Fruit fly (Drosophila melanogaster) whole organism, embryonic: ENCODE measurements around the gene Elp5.
A peak's percentile ranks its signal among the peaks of the same experiment; 100 is the strongest.

Source experiments
- B-H2 ChIP-seq: fragments of 200-800 bp; sonication (Bioruptor generic); optimal IDR thresholded peaks from 2 replicates; lab custom pipeline; 2018; ENCODE audit warnings: missing biosample characterization, mild to moderate bottlenecking, missing genetic modification characterization
- C15 ChIP-seq: fragments of 200-800 bp; sonication (Bioruptor generic); IDR thresholded peaks from 3 replicates; pipeline ENCODE4 v1.3.6; 2022; ENCODE audit warnings: missing biosample characterization, missing genetic modification characterization
- CG10979 ChIP-seq: fragments of 200-800 bp; sonication (Bioruptor generic); optimal IDR thresholded peaks from 2 replicates; lab custom pipeline; 2018; ENCODE audit warnings: missing biosample characterization, mild to moderate bottlenecking, missing genetic modification characterization, moderate library complexity
- CG11696 ChIP-seq: fragments of 200-800 bp; sonication (Bioruptor generic); IDR thresholded peaks from 2 replicates; pipeline ENCODE4 v1.3.6; 2022; ENCODE audit warnings: missing biosample characterization, missing genetic modification characterization
- CG12071 ChIP-seq: fragments of 200-800 bp; sonication (Bioruptor generic); optimal IDR thresholded peaks from 3 replicates; lab custom pipeline; 2018; ENCODE audit warnings: missing biosample characterization, mild to moderate bottlenecking, missing genetic modification characterization
- CG12155 ChIP-seq: fragments of 200-800 bp; sonication (Bioruptor generic); optimal IDR thresholded peaks from 3 replicates; lab custom pipeline; 2016; ENCODE audit warnings: missing biosample characterization, missing genetic modification characterization
- CG13287 ChIP-seq: fragments of 200-800 bp; sonication (Bioruptor generic); IDR thresholded peaks from 2 replicates; pipeline ENCODE4 v1.3.6; 2022; ENCODE audit warnings: missing biosample characterization, missing genetic modification characterization; ENCODE audit not compliant: partially characterized antibody
- CG1529 ChIP-seq: fragments of 200-800 bp; sonication (Bioruptor generic); optimal IDR thresholded peaks from 3 replicates; lab custom pipeline; 2018; ENCODE audit warnings: missing biosample characterization, missing genetic modification characterization
- CG16813 ChIP-seq: fragments of 200-800 bp; sonication (Bioruptor generic); IDR thresholded peaks from 3 replicates; pipeline ENCODE4 v1.3.6; 2022; ENCODE audit warnings: missing biosample characterization, missing genetic modification characterization; ENCODE audit not compliant: partially characterized antibody
- CG17385 ChIP-seq: fragments of 200-800 bp; sonication (Bioruptor generic); optimal IDR thresholded peaks from 3 replicates; lab custom pipeline; 2018; ENCODE audit warnings: missing biosample characterization, mild to moderate bottlenecking, missing genetic modification characterization
- CG34376 ChIP-seq: fragments of 200-800 bp; sonication (Bioruptor generic); optimal IDR thresholded peaks from 2 replicates; lab custom pipeline; 2018; ENCODE audit warnings: missing biosample characterization, mild to moderate bottlenecking, missing genetic modification characterization
- CG4282 ChIP-seq: fragments of 200-800 bp; sonication (Bioruptor generic); optimal IDR thresholded peaks from 2 replicates; lab custom pipeline; 2016; ENCODE audit warnings: missing biosample characterization, missing genetic modification characterization
- CG4360 ChIP-seq: fragments of 200-800 bp; sonication (Bioruptor generic); IDR thresholded peaks from 2 replicates; pipeline ENCODE4 v1.3.6; 2022; ENCODE audit warnings: missing biosample characterization, missing genetic modification characterization
- CG6689 ChIP-seq: fragments of 200-800 bp; sonication (Bioruptor generic); IDR thresholded peaks from 2 replicates; pipeline ENCODE4 v1.3.6; 2022; ENCODE audit warnings: missing biosample characterization, missing genetic modification characterization
- CG7556 ChIP-seq: fragments of 200-800 bp; sonication (Bioruptor generic); optimal IDR thresholded peaks from 2 replicates; lab custom pipeline; 2017; ENCODE audit warnings: missing biosample characterization, mild to moderate bottlenecking, missing genetic modification characterization
- CG7928 ChIP-seq: fragments of 200-800 bp; sonication (Bioruptor generic); optimal IDR thresholded peaks from 2 replicates; lab custom pipeline; 2017; ENCODE audit warnings: missing biosample characterization, mild to moderate bottlenecking, missing genetic modification characterization
- Hr78 ChIP-seq, 2 experiments: fragments of 200-800 bp in 1 of 2; fragments of >200 bp in 1 of 2; sonication (Bioruptor generic) in 1 of 2; optimal IDR thresholded peaks; 2 replicates each; lab custom pipeline; 2017 to 2019; ENCODE audit warnings: missing biosample characterization in 2 of 2, missing genetic modification characterization in 2 of 2, mild to moderate bottlenecking in 1 of 2, moderate library complexity in 1 of 2
- MBD-R2 ChIP-seq: fragments of 200-800 bp; sonication (Bioruptor generic); IDR thresholded peaks from 2 replicates; pipeline ENCODE4 v1.3.6; 2022; ENCODE audit warnings: missing biosample characterization, missing genetic modification characterization
- MTF-1 ChIP-seq: fragments of 200-800 bp; sonication (Bioruptor generic); optimal IDR thresholded peaks from 2 replicates; lab custom pipeline; 2018; ENCODE audit warnings: missing biosample characterization, mild to moderate bottlenecking, missing genetic modification characterization, borderline replicate concordance
- Med ChIP-seq: fragments of 200-800 bp; sonication (Bioruptor generic); peaks from one replicate; lab custom pipeline; 2016; ENCODE audit warnings: missing biosample characterization, missing genetic modification characterization, mild to moderate bottlenecking, inconsistent platforms, moderate library complexity
- Meics ChIP-seq: fragments of 200-800 bp; sonication (Bioruptor generic); optimal IDR thresholded peaks from 2 replicates; lab custom pipeline; 2017; ENCODE audit warnings: missing biosample characterization, mild to moderate bottlenecking, missing genetic modification characterization
- NFAT ChIP-seq: fragments of 200-800 bp; sonication (Bioruptor generic); IDR thresholded peaks from 2 replicates; pipeline ENCODE4 v1.3.6; 2022; ENCODE audit warnings: missing biosample characterization, missing genetic modification characterization
- Oaz ChIP-seq: fragments of 200-800 bp; sonication (Bioruptor generic); IDR thresholded peaks from 2 replicates; pipeline ENCODE4 v1.3.6; 2022; ENCODE audit warnings: missing biosample characterization, missing genetic modification characterization
- Sry-β ChIP-seq: fragments of 200-800 bp; sonication (Bioruptor generic); optimal IDR thresholded peaks from 2 replicates; lab custom pipeline; 2018; ENCODE audit warnings: missing biosample characterization, mild to moderate bottlenecking, missing genetic modification characterization, moderate library complexity
- Sry-δ ChIP-seq: fragments of 200-800 bp; sonication (Bioruptor generic); optimal IDR thresholded peaks from 2 replicates; lab custom pipeline; 2016; ENCODE audit warnings: missing biosample characterization, missing genetic modification characterization
- Tbp ChIP-seq: fragments of >200 bp; optimal IDR thresholded peaks from 2 replicates; lab custom pipeline; 2018; ENCODE audit warnings: missing biosample characterization, missing genetic modification characterization
- ap ChIP-seq: fragments of 200-800 bp; sonication (Bioruptor generic); IDR thresholded peaks from 2 replicates; pipeline ENCODE4 v1.3.6; 2022; ENCODE audit warnings: missing biosample characterization, missing genetic modification characterization
- bbx ChIP-seq: fragments of 200-800 bp; sonication (Bioruptor generic); IDR thresholded peaks from 2 replicates; pipeline ENCODE4 v1.3.6; 2022; ENCODE audit warnings: missing biosample characterization, missing genetic modification characterization; ENCODE audit not compliant: partially characterized antibody
- cg ChIP-seq: fragments of 200-800 bp; sonication (Bioruptor generic); optimal IDR thresholded peaks from 3 replicates; lab custom pipeline; 2019; ENCODE audit warnings: missing biosample characterization, mild to moderate bottlenecking, missing genetic modification characterization, moderate library complexity
- chif ChIP-seq, 2 experiments: fragments of 200-800 bp; sonication (Bioruptor generic); optimal IDR thresholded peaks; 3 replicates each; lab custom pipeline; 2016; ENCODE audit warnings: missing biosample characterization in 2 of 2, missing genetic modification characterization in 2 of 2
- corto ChIP-seq: fragments of 200-800 bp; sonication (Bioruptor generic); optimal IDR thresholded peaks from 2 replicates; lab custom pipeline; 2016; ENCODE audit warnings: missing biosample characterization, mild to moderate bottlenecking, missing genetic modification characterization, moderate library complexity
- dm ChIP-seq: fragments of 200-800 bp; sonication (Bioruptor generic); optimal IDR thresholded peaks from 3 replicates; lab custom pipeline; 2016; ENCODE audit warnings: missing biosample characterization, missing genetic modification characterization
- dmrt99B ChIP-seq: fragments of 200-800 bp; sonication (Bioruptor generic); optimal IDR thresholded peaks from 2 replicates; lab custom pipeline; 2018; ENCODE audit warnings: missing biosample characterization, mild to moderate bottlenecking, missing genetic modification characterization, moderate library complexity
- esg ChIP-seq: fragments of 200-800 bp; sonication (Bioruptor generic); conservative IDR thresholded peaks from 2 replicates; pipeline ENCODE4 v1.3.6; 2022; ENCODE audit warnings: missing biosample characterization, missing genetic modification characterization
- eve ChIP-seq, 2 experiments: fragments of >200 bp; optimal IDR thresholded peaks; 2 replicates each; lab custom pipeline; 2017; ENCODE audit warnings: missing biosample characterization in 2 of 2, missing genetic modification characterization in 2 of 2
- exex ChIP-seq: fragments of 200-800 bp; sonication (Bioruptor generic); optimal IDR thresholded peaks from 4 replicates; lab custom pipeline; 2018; ENCODE audit warnings: missing biosample characterization, mild to moderate bottlenecking, missing genetic modification characterization, moderate library complexity
- fru ChIP-seq: fragments of >200 bp; optimal IDR thresholded peaks from 2 replicates; lab custom pipeline; 2017
- gcm2 ChIP-seq: fragments of 200-800 bp; sonication (Bioruptor generic); optimal IDR thresholded peaks from 2 replicates; lab custom pipeline; 2016; ENCODE audit warnings: missing biosample characterization, missing genetic modification characterization
- ham ChIP-seq: fragments of 200-800 bp; sonication (Bioruptor generic); IDR thresholded peaks from 2 replicates; pipeline ENCODE4 v1.3.6; 2022; ENCODE audit warnings: missing biosample characterization, missing genetic modification characterization
- hb ChIP-seq: fragments of 200-800 bp; sonication (Bioruptor generic); IDR thresholded peaks from 3 replicates; pipeline ENCODE4 v1.3.6; 2022; ENCODE audit warnings: missing biosample characterization, missing genetic modification characterization; ENCODE audit not compliant: partially characterized antibody
- inv ChIP-seq: fragments of 200-800 bp; sonication (Bioruptor generic); IDR thresholded peaks from 2 replicates; pipeline ENCODE4 v1.3.6; 2022; ENCODE audit warnings: missing biosample characterization, missing genetic modification characterization; ENCODE audit not compliant: partially characterized antibody
- lab ChIP-seq: fragments of 200-800 bp; sonication (Bioruptor generic); optimal IDR thresholded peaks from 3 replicates; lab custom pipeline; 2017; ENCODE audit warnings: missing biosample characterization, missing genetic modification characterization, mild to moderate bottlenecking, moderate library complexity, missing genetic modification reagents
- pan ChIP-seq, 4 experiments: fragments of >200 bp in 3 of 4; fragments of 200-800 bp in 1 of 4; sonication (Bioruptor generic) in 1 of 4; optimal IDR thresholded peaks in 3 of 4; IDR thresholded peaks in 1 of 4; 2 replicates each; pipeline versions ENCODE4 v1.3.6 to Lab custom; 2017 to 2022; ENCODE audit warnings: missing biosample characterization in 2 of 4, missing genetic modification characterization in 2 of 4, mixed read lengths in 1 of 4
- pfk ChIP-seq: fragments of 200-800 bp; sonication (Bioruptor generic); optimal IDR thresholded peaks from 2 replicates; lab custom pipeline; 2018; ENCODE audit warnings: missing biosample characterization, mild to moderate bottlenecking, missing genetic modification characterization, moderate library complexity
- shn ChIP-seq: fragments of 200-800 bp; sonication (Bioruptor generic); optimal IDR thresholded peaks from 3 replicates; lab custom pipeline; 2016; ENCODE audit warnings: missing biosample characterization, missing genetic modification characterization
- sisA ChIP-seq: fragments of 200-800 bp; sonication (Bioruptor generic); IDR thresholded peaks from 2 replicates; pipeline ENCODE4 v1.3.6; 2022; ENCODE audit warnings: missing biosample characterization, missing genetic modification characterization
- sug ChIP-seq: fragments of 200-800 bp; optimal IDR thresholded peaks from 2 replicates; lab custom pipeline; 2019; ENCODE audit warnings: missing biosample characterization, mild to moderate bottlenecking, missing genetic modification characterization, moderate library complexity
- toy ChIP-seq: fragments of 200-800 bp; sonication (Bioruptor generic); IDR thresholded peaks from 2 replicates; pipeline ENCODE4 v1.3.6; 2022; ENCODE audit warnings: missing biosample characterization, missing genetic modification characterization
- unc-4 ChIP-seq: fragments of 200-800 bp; sonication (Bioruptor generic); IDR thresholded peaks from 2 replicates; pipeline ENCODE4 v1.3.6; 2022; ENCODE audit warnings: missing biosample characterization, missing genetic modification characterization; ENCODE audit not compliant: partially characterized antibody

Gene Elp5

dm6 chr3L:2257412-2257862 is at the start of gene Elp5, which contains the start of gene CG1275:
TSS of gene Elp5 (plus strand) at chr3L:2257456.
TSS of gene CG1275 (minus strand) at chr3L:2257423.
- peak; percentile 99 for TF ChIP-seq NFAT (GFP tag; lab: Robert Waterston, UW)
- TF ChIP-seq CG16813 (GFP tag; lab: Robert Waterston, UW), result no peak
- peak; percentile 99 for TF ChIP-seq CG6689
- peak; percentile 92 for TF ChIP-seq CG12071 (GFP tag; lab: Kevin White, UChicago)
- TF ChIP-seq hb (GFP tag; lab: Robert Waterston, UW), result no peak
- TF ChIP-seq chif (GFP tag; optimal IDR thresholded peaks at IDR 0.05; lab: Kevin White, UChicago), result peak; percentile 95 to 97
- TF ChIP-seq MTF-1 (GFP tag; lab: Kevin White, UChicago), result peak; percentile 89
- TF ChIP-seq CG7928 (GFP tag; lab: Kevin White, UChicago), result peak; percentile 98
- peak; percentile 94 for TF ChIP-seq exex (tag; lab: Kevin White, UChicago)
- TF ChIP-seq esg (GFP tag; lab: Robert Waterston, UW), result peak; percentile 99
- TF ChIP-seq Hr78 (GFP tag; optimal IDR thresholded peaks at IDR 0.05; lab: Kevin White, UChicago), result peak in 1 of 2 experiments; percentile 89
- TF ChIP-seq Oaz, result peak; percentile 98
- peak; percentile 99 for TF ChIP-seq toy (GFP tag; lab: Robert Waterston, UW)
- TF ChIP-seq dm (GFP tag; lab: Kevin White, UChicago), result peak; percentile 93
- TF ChIP-seq MBD-R2, result peak; percentile 100
- TF ChIP-seq CG17385, result peak; percentile 96
- TF ChIP-seq gcm2 (GFP tag; lab: Kevin White, UChicago), result peak; percentile 94
- TF ChIP-seq Tbp (GFP tag; lab: Kevin White, UChicago), result no peak
- TF ChIP-seq lab, result peak; percentile 97
- TF ChIP-seq Sry-β (GFP tag; lab: Kevin White, UChicago), result peak; percentile 80
- TF ChIP-seq CG1529 (GFP tag; lab: Kevin White, UChicago), result peak; percentile 97
- no peak for TF ChIP-seq bbx (GFP tag; lab: Robert Waterston, UW)
- peak; percentile 96 for TF ChIP-seq CG12155 (GFP tag; lab: Kevin White, UChicago)
- peak; percentile 98 for TF ChIP-seq ham (GFP tag; lab: Robert Waterston, UW)
- peak; percentile 91 for TF ChIP-seq shn (GFP tag; lab: Kevin White, UChicago)
- TF ChIP-seq fru, result no peak
- peak; percentile 99 for TF ChIP-seq ap (GFP tag; lab: Robert Waterston, UW)
- TF ChIP-seq CG7556, result peak; percentile 96
- TF ChIP-seq CG13287 (GFP tag; lab: Robert Waterston, UW), result peak; percentile 37; the same call in 1 of the 2 replicates
- peak; percentile 71 for TF ChIP-seq pfk
- TF ChIP-seq Meics, result peak; percentile 98
- no peak for TF ChIP-seq pan (optimal IDR thresholded peaks at IDR 0.05; lab: Kevin White, UChicago)
- peak in 1 of 2 experiments; percentile 100 for TF ChIP-seq pan (GFP tag; optimal IDR thresholded peaks at IDR 0.05 in 1 of 2, IDR thresholded peaks at IDR 0.05 in 1 of 2)
- peak; percentile 99 for TF ChIP-seq dmrt99B
- TF ChIP-seq cg (GFP tag; lab: Kevin White, UChicago), result no peak
- TF ChIP-seq unc-4 (GFP tag; lab: Robert Waterston, UW), result no peak
- TF ChIP-seq C15, result peak; percentile 99
- TF ChIP-seq CG34376 (GFP tag; lab: Kevin White, UChicago), result peak; percentile 97
- TF ChIP-seq CG10979 (tag; lab: Kevin White, UChicago), result peak; percentile 94
- TF ChIP-seq Sry-δ, result peak; percentile 65
- TF ChIP-seq corto (GFP tag; lab: Kevin White, UChicago), result peak; percentile 96
- peak; percentile 100 for TF ChIP-seq Med
- peak; percentile 98 for TF ChIP-seq B-H2
- peak; percentile 90 for TF ChIP-seq CG4360
- peak; percentile 99 for TF ChIP-seq sisA (GFP tag; lab: Robert Waterston, UW)
- TF ChIP-seq inv (GFP tag; lab: Robert Waterston, UW), result peak; percentile 24; the same call in 1 of the 2 replicates
- peak; percentile 98 for TF ChIP-seq CG11696
- no peak for TF ChIP-seq eve (GFP tag; optimal IDR thresholded peaks at IDR 0.05; lab: Kevin White, UChicago)
- peak; percentile 94 for TF ChIP-seq CG4282 (GFP tag; lab: Kevin White, UChicago)
- TF ChIP-seq sug (tag; lab: Kevin White, UChicago), result peak; percentile 96
